Fruit fly (Drosophila melanogaster) whole organism, pupa: ENCODE data around the gene Dop2R.

ENCODE experiments used
- CG10348 ChIP-seq: fragments of 200-800 bp; sonication (Bioruptor generic); IDR thresholded peaks from 2 replicates; pipeline ENCODE4 v1.3.6; 2022; ENCODE audit warnings: missing biosample characterization, missing genetic modification characterization
- CG12605 ChIP-seq: fragments of 200-800 bp; sonication (Bioruptor generic); IDR thresholded peaks from 2 replicates; pipeline ENCODE4 v1.3.6; 2022; ENCODE audit warnings: missing biosample characterization, missing genetic modification characterization
- CG13204 ChIP-seq: fragments of 200-800 bp; sonication (Bioruptor generic); optimal IDR thresholded peaks from 2 replicates; lab custom pipeline; 2018; ENCODE audit warnings: missing biosample characterization, mild to moderate bottlenecking, missing genetic modification characterization, moderate library complexity
- CG14655 ChIP-seq: fragments of 200-800 bp; sonication (Bioruptor generic); optimal IDR thresholded peaks from 3 replicates; lab custom pipeline; 2017; ENCODE audit warnings: mild to moderate bottlenecking, missing biosample characterization, missing genetic modification reagents, missing genetic modification characterization
- CG15710 ChIP-seq: fragments of 200-800 bp; sonication (Bioruptor generic); optimal IDR thresholded peaks from 2 replicates; lab custom pipeline; 2018; ENCODE audit warnings: missing biosample characterization, mild to moderate bottlenecking, missing genetic modification characterization, moderate library complexity
- CG17806 ChIP-seq: fragments of 200-800 bp; sonication (Bioruptor generic); optimal IDR thresholded peaks from 2 replicates; lab custom pipeline; 2018; ENCODE audit warnings: missing biosample characterization, mild to moderate bottlenecking, missing genetic modification characterization, moderate library complexity
- CG32121 ChIP-seq: fragments of 200-800 bp; sonication (Bioruptor generic); IDR thresholded peaks from 2 replicates; pipeline ENCODE4 v1.3.6; 2022; ENCODE audit warnings: missing biosample characterization, missing genetic modification characterization
- CG4496 ChIP-seq: fragments of 200-800 bp; sonication (Bioruptor generic); IDR thresholded peaks from 3 replicates; pipeline ENCODE4 v1.3.6; 2022; ENCODE audit warnings: missing biosample characterization, missing genetic modification characterization
- CG8159 ChIP-seq: fragments of 200-800 bp; sonication (Bioruptor generic); optimal IDR thresholded peaks from 3 replicates; lab custom pipeline; 2018; ENCODE audit warnings: missing biosample characterization, mild to moderate bottlenecking, missing genetic modification characterization, moderate library complexity
- CG8301 ChIP-seq: fragments of 200-800 bp; sonication (Bioruptor generic); optimal IDR thresholded peaks from 2 replicates; lab custom pipeline; 2018; ENCODE audit warnings: missing biosample characterization, mild to moderate bottlenecking, missing genetic modification characterization
- CG9948 ChIP-seq: fragments of 200-800 bp; sonication (Bioruptor generic); optimal IDR thresholded peaks from 2 replicates; lab custom pipeline; 2018; ENCODE audit warnings: missing biosample characterization, mild to moderate bottlenecking, missing genetic modification characterization, moderate library complexity
- D1 ChIP-seq: fragments of 200-800 bp; sonication (Bioruptor generic); optimal IDR thresholded peaks from 2 replicates; lab custom pipeline; 2018; ENCODE audit warnings: missing biosample characterization, mild to moderate bottlenecking, missing genetic modification characterization, moderate library complexity
- EcR ChIP-seq: fragments of 200-800 bp; sonication (Bioruptor generic); optimal IDR thresholded peaks from 3 replicates; lab custom pipeline; 2019; ENCODE audit warnings: missing biosample characterization, missing genetic modification characterization, mild to moderate bottlenecking, moderate library complexity, missing genetic modification reagents
- Ets98B ChIP-seq: fragments of 200-800 bp; sonication (Bioruptor generic); IDR thresholded peaks from 2 replicates; pipeline ENCODE4 v1.3.6; 2022; ENCODE audit warnings: missing biosample characterization, missing genetic modification characterization
- Pif1A ChIP-seq: fragments of 200-800 bp; sonication (Bioruptor generic); optimal IDR thresholded peaks from 3 replicates; lab custom pipeline; 2016; ENCODE audit warnings: missing biosample characterization, missing genetic modification characterization
- Pif1B ChIP-seq: fragments of 200-800 bp; sonication (Bioruptor generic); optimal IDR thresholded peaks from 3 replicates; lab custom pipeline; 2016; ENCODE audit warnings: missing biosample characterization, missing genetic modification characterization
- Snoo ChIP-seq: fragments of 200-800 bp; sonication (Bioruptor generic); optimal IDR thresholded peaks from 3 replicates; lab custom pipeline; 2017; ENCODE audit warnings: missing biosample characterization, mild to moderate bottlenecking, missing genetic modification characterization, inconsistent platforms
- fd96Ca ChIP-seq: fragments of 200-800 bp; sonication (Bioruptor generic); IDR thresholded peaks from 3 replicates; pipeline ENCODE4 v1.3.6; 2022; ENCODE audit warnings: missing biosample characterization, missing genetic modification characterization
- gl ChIP-seq: fragments of 200-800 bp; sonication (Bioruptor generic); optimal IDR thresholded peaks from 2 replicates; lab custom pipeline; 2018; ENCODE audit warnings: missing biosample characterization, mild to moderate bottlenecking, missing genetic modification characterization

Dop2R gene

DNA sequence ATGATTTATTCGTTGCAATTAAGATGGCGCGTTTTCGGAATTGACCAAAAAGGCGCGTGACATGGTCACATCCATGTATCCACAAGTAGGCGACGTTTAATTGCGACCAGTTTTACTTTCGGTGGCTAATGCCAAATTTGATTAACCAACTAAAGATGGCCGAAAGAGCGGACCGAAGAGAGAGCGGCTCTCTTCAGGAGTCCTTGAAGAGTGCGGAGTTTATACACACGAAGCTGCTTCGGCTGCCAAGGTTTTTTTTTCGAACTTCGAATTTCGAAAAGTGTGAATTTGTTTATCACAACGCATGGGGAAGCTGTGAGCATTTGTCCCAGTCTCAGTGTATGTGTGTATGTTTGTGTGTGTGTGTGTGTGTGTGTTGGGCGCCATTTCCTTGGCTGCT lies 21.3 kb upstream of the Dop2R start:
- no peak for TF ChIP-seq CG8301 (tag; lab: Kevin White, UChicago)
- TF ChIP-seq CG9948 (tag; lab: Kevin White, UChicago) = no peak
- no peak for TF ChIP-seq Pif1A (GFP tag; lab: Kevin White, UChicago)
- TF ChIP-seq CG12605 (GFP tag; lab: Robert Waterston, UW) = no peak
- TF ChIP-seq CG10348 = no peak
- TF ChIP-seq CG32121 (GFP tag; lab: Robert Waterston, UW) = no peak
- TF ChIP-seq CG8159 (tag; lab: Kevin White, UChicago) = no peak
- TF ChIP-seq Snoo (tag; lab: Kevin White, UChicago) = no peak
- TF ChIP-seq, all 21 proteins: peak for 0

dm6 chrX:20067017-20067416 lies 4.5 kb upstream of the Dop2R start:
- TF ChIP-seq CG9948 (tag; lab: Kevin White, UChicago) = no peak
- no peak for TF ChIP-seq CG8301 (tag; lab: Kevin White, UChicago)
- no peak for TF ChIP-seq CG17806 (tag; lab: Kevin White, UChicago)
- no peak for TF ChIP-seq gl (tag; lab: Kevin White, UChicago)
- no peak for TF ChIP-seq CG14655
- no peak for TF ChIP-seq Ets98B (GFP tag; lab: Robert Waterston, UW)
- TF ChIP-seq CG15710 (tag; lab: Kevin White, UChicago) = no peak
- no peak for TF ChIP-seq CG8159 (tag; lab: Kevin White, UChicago)
- TF ChIP-seq CG13204 (GFP tag; lab: Kevin White, UChicago) = no peak
- TF ChIP-seq Pif1B = no peak
- no peak for TF ChIP-seq D1
- TF ChIP-seq EcR = no peak
- TF ChIP-seq CG32121 (GFP tag; lab: Robert Waterston, UW) = no peak
- TF ChIP-seq CG4496 (GFP tag; lab: Robert Waterston, UW) = no peak
- TF ChIP-seq fd96Ca (GFP tag; lab: Robert Waterston, UW) = no peak
- TF ChIP-seq CG10348 = no peak

dm6 chrX:20050994-20051393 lies 11.5 kb downstream of the Dop2R start, which contains the start of gene CG9570:
TSS of gene CG9570 (plus strand) at chrX:20051294.
- TF ChIP-seq fd96Ca (GFP tag; lab: Robert Waterston, UW) (no peak), CG8301 (tag; lab: Kevin White, UChicago) (no peak), CG9948 (tag; lab: Kevin White, UChicago) (no peak), Pif1A (GFP tag; lab: Kevin White, UChicago) (no peak), CG32121 (GFP tag; lab: Robert Waterston, UW) (no peak), CG13204 (GFP tag; lab: Kevin White, UChicago) (no peak), D1 (no peak)
- TF ChIP-seq, all 21 proteins: peak for 0

DNA sequence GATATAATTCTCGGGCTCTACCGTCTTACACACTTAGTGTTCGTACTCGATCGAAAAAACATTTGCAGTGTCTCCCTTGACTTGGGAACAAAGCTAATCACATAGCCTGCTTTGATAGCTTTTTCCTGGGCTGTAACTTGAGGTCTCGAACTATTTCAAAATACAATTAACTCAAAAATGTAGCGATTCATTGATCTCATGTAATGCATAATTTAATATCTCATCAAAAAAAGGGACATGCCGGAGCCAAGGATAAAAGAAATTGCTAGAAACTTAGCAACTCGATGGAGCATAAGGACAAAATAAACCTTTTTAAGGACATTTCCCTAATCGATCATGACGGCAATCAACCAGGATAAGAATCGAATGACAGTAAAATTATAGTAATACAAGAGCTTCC lies 60.5 kb downstream of the Dop2R start, which contains the start of gene lky:
TSS of gene lky (minus strand) at position 101 of the 400 bp plus-strand sequence.
- TF ChIP-seq D1 (no peak), Pif1B (no peak), Pif1A (GFP tag; lab: Kevin White, UChicago) (no peak), CG14655 (no peak), Ets98B (GFP tag; lab: Robert Waterston, UW) (no peak), CG4496 (GFP tag; lab: Robert Waterston, UW) (no peak), CG15710 (tag; lab: Kevin White, UChicago) (no peak)
- TF ChIP-seq, all 21 proteins: peak for 0

dm6 chrX:19964215-19964614 lies 98.3 kb downstream of the Dop2R start:
- TF ChIP-seq CG14655 = peak; percentile 2
- peak; percentile 32 for TF ChIP-seq EcR
- TF ChIP-seq CG17806 (tag; lab: Kevin White, UChicago) = peak; percentile 27
- peak; percentile 34 for TF ChIP-seq CG9948 (tag; lab: Kevin White, UChicago)
- TF ChIP-seq CG8159 (tag; lab: Kevin White, UChicago) = peak; percentile 37
- TF ChIP-seq CG32121 (GFP tag; lab: Robert Waterston, UW) = no peak
- no peak; the same call in 2 of the 3 replicates for TF ChIP-seq CG4496 (GFP tag; lab: Robert Waterston, UW)
- TF ChIP-seq Pif1A (GFP tag; lab: Kevin White, UChicago) = no peak
- TF ChIP-seq Snoo (tag; lab: Kevin White, UChicago) = peak; percentile 18
- peak; percentile 48 for TF ChIP-seq CG15710 (tag; lab: Kevin White, UChicago)

dm6 chrX:19960881-19961347 lies 101.6 kb downstream of the Dop2R start, which contains the start of gene Nep3:
TSS of gene Nep3 (plus strand) at chrX:19961297.
- TF ChIP-seq CG15710 (tag; lab: Kevin White, UChicago) (no peak), CG10348 (no peak)
- TF ChIP-seq, all 21 proteins: peak for 0

dm6 chrX:19959353-19959969 lies 103.0 kb downstream of the Dop2R start, which contains the start of gene CG12655:
TSS of gene CG12655 (minus strand) at chrX:19959403.
- no peak for TF ChIP-seq CG13204 (GFP tag; lab: Kevin White, UChicago)
- TF ChIP-seq CG8159 (tag; lab: Kevin White, UChicago) = no peak
- no peak for TF ChIP-seq CG12605 (GFP tag; lab: Robert Waterston, UW)
- TF ChIP-seq CG8301 (tag; lab: Kevin White, UChicago) = no peak
- TF ChIP-seq CG14655 = no peak
- no peak for TF ChIP-seq Pif1A (GFP tag; lab: Kevin White, UChicago)
- no peak for TF ChIP-seq Pif1B
- no peak for TF ChIP-seq fd96Ca (GFP tag; lab: Robert Waterston, UW)
